Fruit fly (Drosophila melanogaster) S2 (cell line): Measurements from ENCODE around the gene CG14265.

ENCODE experiments used
- CG8478 ChIP-seq: fragments of >200 bp; optimal IDR thresholded peaks from 2 replicates; lab custom pipeline; 2018
- CTCF ChIP-seq, 2 experiments: fragments of >200 bp; optimal IDR thresholded peaks; 2 replicates each; lab custom pipeline; 2018

DNA sequence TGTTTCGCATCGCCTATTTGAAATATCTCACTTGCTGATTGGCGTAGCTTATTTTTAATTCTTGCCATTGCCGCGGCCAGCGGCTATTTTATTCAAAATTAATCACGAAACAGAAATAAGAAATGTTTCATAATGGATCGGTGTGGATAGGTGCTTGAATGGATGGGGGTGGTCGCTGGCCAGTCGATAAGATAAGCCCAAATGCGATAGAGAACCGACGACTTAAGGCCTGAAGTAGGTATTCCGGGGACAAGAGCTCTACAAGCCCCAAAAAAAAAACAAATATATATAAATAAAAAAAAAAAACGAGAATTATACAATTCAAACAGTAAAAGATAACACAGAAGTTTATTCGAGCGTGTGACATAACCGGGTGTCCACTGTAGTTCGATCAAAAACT lies 24.1 kb upstream of the CG14265 start:
- TF ChIP-seq CG8478 (lab: Kevin White, UChicago) = no peak
- TF ChIP-seq CTCF (optimal IDR thresholded peaks at IDR 0.05; lab: Kevin White, UChicago) = no peak
